Worm (Caenorhabditis elegans): Measurements from ENCODE around the gene B0250.8.

- TF ChIP-seq him-1 (tag; optimal IDR thresholded peaks at IDR 0.05), result no peak
- TF ChIP-seq dao-5 (tag; optimal IDR thresholded peaks at IDR 0.05), result no peak
These were observed 10.5 kb upstream of the B0250.8 start for ce11 chrV:20480790-20481189.
